Worm (Caenorhabditis elegans): ENCODE results near the gene F22F7.4.

ce11 chrV:2055765-2056504 lies 49.9 kb downstream of the F22F7.4 start:
- TF ChIP-seq egl-18 (GFP tag; IDR thresholded peaks at IDR 0.05) = no peak
- no peak for TF ChIP-seq K12H6.12 (tag; optimal IDR thresholded peaks at IDR 0.05)
- TF ChIP-seq pha-4 (tag; optimal IDR thresholded peaks at IDR 0.05) = no peak
- TF ChIP-seq hlh-12 (tag; optimal IDR thresholded peaks at IDR 0.05) = no peak
- no peak for TF ChIP-seq unc-62 (GFP tag; optimal IDR thresholded peaks at IDR 0.05)
- TF ChIP-seq lin-35 (GFP tag; optimal IDR thresholded peaks at IDR 0.05) = no peak
- TF ChIP-seq ceh-79 (tag; optimal IDR thresholded peaks at IDR 0.05) = no peak
- no peak for TF ChIP-seq ztf-6 (GFP tag; IDR thresholded peaks at IDR 0.05)

Measured in whole organism, young adult.